1 fruit fly cellular context compared by ENCODE assay signal in the genomic region with DNA sequence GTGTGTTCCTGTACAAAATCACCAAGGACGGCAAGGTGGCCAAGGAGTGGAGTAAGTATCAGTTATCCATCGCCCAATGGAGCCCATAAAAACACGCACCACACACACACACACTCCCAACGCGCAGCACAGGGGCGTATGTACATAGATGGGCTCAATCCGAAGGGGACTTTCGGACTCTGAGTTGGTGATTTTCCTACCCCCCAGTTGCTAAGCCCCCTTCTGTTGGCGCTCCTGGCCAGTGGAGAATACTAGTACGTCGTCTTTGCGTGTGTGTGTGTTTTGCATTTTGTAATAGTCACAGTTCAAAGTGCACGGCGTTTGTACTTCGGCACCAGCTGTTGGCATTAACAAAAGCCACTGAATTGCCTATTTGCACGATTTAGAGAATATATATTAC.
A peak's percentile ranks its signal among the peaks of the same experiment; 100 is the strongest.
TF ChIP-seq lines count a peak whose summit lies in the region.

No protein-coding gene starts in this region.

TF ChIP-seq in whole organism, embryonic, 481 proteins besides CTCF, POLR2A, EP300 and RAD21 (continued from another document):
- TF ChIP-seq Bdp1 (GFP tag; optimal IDR thresholded peaks at IDR 0.05; lab: Kevin White, UChicago) (peak; percentile 49), CG10543 (GFP tag; optimal IDR thresholded peaks at IDR 0.05; lab: Kevin White, UChicago) (peak; percentile 83), NFAT (GFP tag; IDR thresholded peaks at IDR 0.05; lab: Robert Waterston, UW) (peak; percentile 93)
TF ChIP-seq in whole organism, embryonic: peak in this region for 344.
